Worm (Caenorhabditis elegans) whole organism, early embryonic: ENCODE measurements around the gene zig-6.

Experiments used
- hnd-1 ChIP-seq: sonication (generic microtip); optimal IDR thresholded peaks from 2 replicates; lab custom pipeline; 2016; ENCODE audit warnings: missing genetic modification characterization, missing compliant biosample characterization
- tra-4 ChIP-seq: sonication (generic microtip); optimal IDR thresholded peaks from 2 replicates; lab custom pipeline; 2017; ENCODE audit warnings: missing genetic modification characterization, missing compliant biosample characterization

- TF ChIP-seq hnd-1 (no peak), tra-4 (no peak)
Observed at ce11 chrX:5205561-5205960, 16.7 kb upstream of the zig-6 start, which contains the start of gene H28G03.2.
